Worm (Caenorhabditis elegans) whole organism, L1 larva: ENCODE data around the gene gbh-1.

Experiments
- ceh-8 ChIP-seq: fragments of 200-800 bp; sonication (Bioruptor generic); optimal IDR thresholded peaks from 2 replicates; lab custom pipeline; 2018; ENCODE audit warnings: mild to moderate bottlenecking, missing genetic modification characterization, moderate library complexity, missing compliant biosample characterization
- lsy-2 ChIP-seq, 2 experiments: fragments of 150-350 bp; optimal IDR thresholded peaks; 2 replicates each; lab custom pipeline; 2014; ENCODE audit warnings: missing biosample characterization in 2 of 2, missing genetic modification characterization in 2 of 2
- pax-3 ChIP-seq: fragments of 200-800 bp; sonication (Bioruptor generic); optimal IDR thresholded peaks from 2 replicates; lab custom pipeline; 2018; ENCODE audit warnings: mild to moderate bottlenecking, missing genetic modification characterization, moderate library complexity, missing compliant biosample characterization
- skn-1 ChIP-seq: fragments of 150-350 bp; optimal IDR thresholded peaks from 2 replicates; lab custom pipeline; 2014; ENCODE audit warnings: missing biosample characterization, missing genetic modification characterization
- unc-98 ChIP-seq: fragments of 200-800 bp; sonication (Bioruptor generic); IDR thresholded peaks from 2 replicates; pipeline ENCODE4 v1.3.6; 2022; ENCODE audit warnings: missing genetic modification characterization, missing compliant biosample characterization

ce11 chrII:10657632-10658108 lies 35.9 kb downstream of the gbh-1 start, which contains the start of gene lact-3:
- peak in 1 of 2 experiments; percentile 22 for TF ChIP-seq lsy-2 (tag; optimal IDR thresholded peaks at IDR 0.05; lab: Kevin White, UChicago)
- TF ChIP-seq pax-3 (tag; lab: Kevin White, UChicago) = no peak
- TF ChIP-seq skn-1 (tag; lab: Kevin White, UChicago) = no peak
- no peak for TF ChIP-seq ceh-8 (GFP tag; lab: Kevin White, UChicago)
- no peak for TF ChIP-seq unc-98 (GFP tag; lab: Robert Waterston, UW)
